Fruit fly (Drosophila melanogaster): ENCODE measurements around the gene shps.

Gene shps

dm6 chr3R:24318217-24319082 is 39.1 kb downstream of the shps start, which contains the start of the genes Nab2 and BRWD3 (continued):
- TF ChIP-seq CG6272 (GFP tag; IDR thresholded peaks at IDR 0.05) (0 out of 2 replicates have a peak, but pooled peaks have one; percentile 6), sob (GFP tag; IDR thresholded peaks at IDR 0.05) (peak; percentile 14; the same call in 1 of the 2 replicates), slp2 (GFP tag; optimal IDR thresholded peaks at IDR 0.05) (no peak), mirr (GFP tag; optimal IDR thresholded peaks at IDR 0.05) (no peak), CG11093 (GFP tag; IDR thresholded peaks at IDR 0.05) (no peak), CG17829 (tag; optimal IDR thresholded peaks at IDR 0.05) (peak; percentile 18), CG14441 (GFP tag; IDR thresholded peaks at IDR 0.05) (peak; percentile 40; the same call in 1 of the 2 replicates), fd96Cb (tag; optimal IDR thresholded peaks at IDR 0.05) (peak; percentile 21), eyg (GFP tag; optimal IDR thresholded peaks at IDR 0.05) (no peak), croc (GFP tag; conservative IDR thresholded peaks at IDR 0.05) (no peak), zf30C (GFP tag; optimal IDR thresholded peaks at IDR 0.05) (no peak), CG12942 (GFP tag; optimal IDR thresholded peaks at IDR 0.05) (no peak), Pdp1 (GFP tag; optimal IDR thresholded peaks at IDR 0.05) (peak in 1 of 2 experiments; percentile 28), dati (GFP tag; IDR thresholded peaks at IDR 0.05) (no peak), CkIIα-i1 (GFP tag; IDR thresholded peaks at IDR 0.05) (no peak), Asciz (GFP tag; optimal IDR thresholded peaks at IDR 0.05) (no peak)

- TF ChIP-seq CG15073 (GFP tag; optimal IDR thresholded peaks at IDR 0.05) (no peak), Dll (GFP tag; IDR thresholded peaks at IDR 0.05; ENCODE audit: partially characterized antibody) (peak; percentile 17; the same call in 2 of the 4 replicates), CG31224 (GFP tag; IDR thresholded peaks at IDR 0.05) (no peak), CG34224 (GFP tag; IDR thresholded peaks at IDR 0.05; ENCODE audit: partially characterized antibody) (peak; percentile 9; the same call in 2 of the 3 replicates), gcm2 (GFP tag; optimal IDR thresholded peaks at IDR 0.05) (no peak), Lim3 (GFP tag; IDR thresholded peaks at IDR 0.05) (no peak), CG4617 (GFP tag; optimal IDR thresholded peaks at IDR 0.05; ENCODE audit: borderline replicate concordance) (peak; percentile 52), CG14050 (GFP tag; IDR thresholded peaks at IDR 0.05) (no peak), twi (tag; optimal IDR thresholded peaks at IDR 0.05) (no peak), Drgx (GFP tag; IDR thresholded peaks at IDR 0.05) (peak; percentile 48), dimm (GFP tag; IDR thresholded peaks at IDR 0.05) (no peak), CG12769 (tag; optimal IDR thresholded peaks at IDR 0.05) (no peak), chinmo (GFP tag; IDR thresholded peaks at IDR 0.05; ENCODE audit: partially characterized antibody) (peak; percentile 81; the same call in 1 of the 4 replicates), ssp (GFP tag; IDR thresholded peaks at IDR 0.05) (no peak), HLHmδ (GFP tag; optimal IDR thresholded peaks at IDR 0.05) (no peak), grau (tag; optimal IDR thresholded peaks at IDR 0.05) (no peak), Fer1 (GFP tag; optimal IDR thresholded peaks at IDR 0.05) (no peak), CG34422 (GFP tag; IDR thresholded peaks at IDR 0.05) (0 out of 3 replicates have a peak, but pooled peaks have one; percentile 5), hbn (GFP tag; IDR thresholded peaks at IDR 0.05; ENCODE audit: partially characterized antibody) (0 out of 2 replicates have a peak, but pooled peaks have one; percentile 10), toy (GFP tag; IDR thresholded peaks at IDR 0.05) (no peak), unc-4 (GFP tag; IDR thresholded peaks at IDR 0.05; ENCODE audit: partially characterized antibody) (0 out of 2 replicates have a peak, but pooled peaks have one; percentile 10), rib (GFP tag; IDR thresholded peaks at IDR 0.05) (0 out of 2 replicates have a peak, but pooled peaks have one; percentile 31), CG18011 (GFP tag; optimal IDR thresholded peaks at IDR 0.05) (no peak), H2.0 (GFP tag; IDR thresholded peaks at IDR 0.05) (no peak), sna (GFP tag; IDR thresholded peaks at IDR 0.05; ENCODE audit: partially characterized antibody) (no peak), Nf-YB (GFP tag; optimal IDR thresholded peaks at IDR 0.05) (no peak), so (GFP tag; IDR thresholded peaks at IDR 0.05) (no peak), Doc3 (GFP tag; IDR thresholded peaks at IDR 0.05; ENCODE audit: partially characterized antibody) (0 out of 3 replicates have a peak, but pooled peaks have one; percentile 43), CG17385 (GFP tag; optimal IDR thresholded peaks at IDR 0.05) (peak; percentile 51), CG9932 (GFP tag; IDR thresholded peaks at IDR 0.05) (no peak), CG2129 (GFP tag; IDR thresholded peaks at IDR 0.05; ENCODE audit: partially characterized antibody) (no peak), Sox100B (GFP tag; optimal IDR thresholded peaks at IDR 0.05) (no peak)
Measured at dm6 chr3R:24319083-24319381, 39.7 kb downstream of the shps start.

Data from whole organism, embryonic.